Worm (Caenorhabditis elegans): Measurements from ENCODE around the gene R03D7.8.
"Not testable (repeated sequence)": the region's sequence is repeated elsewhere in the genome, so short reads cannot be mapped to it uniquely, and the experiment has no call there.

DNA sequence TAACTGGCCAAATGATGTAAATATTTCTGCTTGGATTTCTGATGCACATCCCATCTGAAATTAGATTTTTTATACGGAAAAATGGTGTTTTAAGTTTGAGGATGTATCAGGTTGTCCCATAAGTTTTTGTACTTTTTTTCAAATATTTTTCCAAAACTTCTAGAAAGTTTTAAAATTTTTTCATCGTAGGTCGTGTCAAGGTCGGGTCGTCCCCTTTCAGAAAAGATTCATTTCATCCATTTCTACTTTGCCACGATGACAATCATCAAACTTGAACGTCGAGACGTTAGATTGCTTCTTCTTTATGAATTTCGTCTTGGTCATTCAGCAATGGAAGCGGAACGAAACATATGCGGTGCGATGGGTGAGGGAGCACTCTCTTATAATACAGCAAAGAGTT lies 52.3 kb downstream of the R03D7.8 start, which contains the start of gene sra-12:
- not testable (repeated sequence) for TF ChIP-seq hlh-12 (tag; optimal IDR thresholded peaks at IDR 0.05); F49E8.2 (tag; optimal IDR thresholded peaks at IDR 0.05; ENCODE audit: insufficient read depth); attf-5 (GFP tag; optimal IDR thresholded peaks at IDR 0.05); zfh-2 (GFP tag; conservative IDR thresholded peaks at IDR 0.05); nfya-2 (GFP tag; IDR thresholded peaks at IDR 0.05); D2030.7 (GFP tag; IDR thresholded peaks at IDR 0.05); sdz-38 (tag; optimal IDR thresholded peaks at IDR 0.05); hrde-1 (tag; optimal IDR thresholded peaks at IDR 0.05; ENCODE audit: borderline replicate concordance); let-526 (GFP tag; IDR thresholded peaks at IDR 0.05); ceh-91 (GFP tag; IDR thresholded peaks at IDR 0.05); sea-2 (GFP tag; IDR thresholded peaks at IDR 0.05)

Data from whole organism, young adult.